ENCODE assay signal across 5 worm cellular contexts in the genomic region with DNA sequence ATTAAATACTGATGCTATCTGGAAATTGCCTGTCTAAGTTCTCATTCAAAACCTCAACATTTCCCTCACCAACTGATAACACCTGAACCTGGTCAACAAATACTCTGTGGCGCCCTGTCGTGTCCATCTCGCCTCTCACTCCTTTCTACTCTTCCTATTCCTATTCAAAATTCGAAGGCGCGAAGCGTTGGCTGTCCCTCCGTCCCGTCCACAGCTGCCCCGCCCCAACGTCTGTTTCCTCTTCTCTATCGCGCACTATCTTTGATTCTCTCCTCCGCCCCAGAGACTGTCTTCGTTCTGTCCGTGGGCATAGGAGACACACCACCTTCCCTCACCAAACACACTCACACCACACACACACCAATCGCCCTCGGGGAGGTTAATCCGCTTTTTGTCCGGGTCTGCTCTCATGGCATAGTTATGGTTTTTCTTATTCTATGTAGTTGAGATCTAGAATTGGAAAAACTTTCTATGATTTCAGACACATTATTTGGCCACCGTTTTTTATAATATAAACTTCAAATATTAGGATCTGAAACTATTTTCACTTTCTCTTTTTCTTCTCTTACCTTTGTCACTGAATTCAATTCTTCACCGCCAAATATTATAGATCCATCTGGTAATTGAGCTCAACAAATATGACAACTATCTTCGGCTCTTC.
TF ChIP-seq lines count a peak whose summit lies in the region.

A gene (plus strand): TSS at position 611 of the 661 bp plus-strand sequence.

TF ChIP-seq in whole organism, L1 larva, 84 proteins besides CTCF, POLR2A, EP300 and RAD21 (continued from another document):
- TF ChIP-seq lir-3 (tag; optimal IDR thresholded peaks at IDR 0.05; lab: Kevin White, UChicago; ENCODE audit: poor library complexity) (no peak), tlp-1 (tag; optimal IDR thresholded peaks at IDR 0.05; lab: Kevin White, UChicago) (no peak), nhr-85 (tag; lab: Kevin White, UChicago) (peak; percentile 70), swsn-7 (tag; optimal IDR thresholded peaks at IDR 0.05; lab: Kevin White, UChicago) (no peak), nhr-76 (tag; optimal IDR thresholded peaks at IDR 0.05; lab: Kevin White, UChicago) (no peak), elt-2 (tag; optimal IDR thresholded peaks at IDR 0.05; lab: Kevin White, UChicago) (peak; percentile 33)

TF ChIP-seq in whole organism, L3 larva, 47 proteins besides CTCF, POLR2A, EP300 and RAD21 (continued from another document):
- no peak for TF ChIP-seq ceh-16 (tag; optimal IDR thresholded peaks at IDR 0.05; lab: Kevin White, UChicago)
- TF ChIP-seq nhr-43 (tag; optimal IDR thresholded peaks at IDR 0.05; lab: Kevin White, UChicago; ENCODE audit: poor library complexity, severe bottlenecking) = no peak
- TF ChIP-seq fkh-10 (GFP tag; optimal IDR thresholded peaks at IDR 0.05; lab: Kevin White, UChicago) = no peak

TF ChIP-seq in whole organism, L4 larva, 104 proteins besides CTCF, POLR2A, EP300 and RAD21 (continued from another document):
- TF ChIP-seq mxl-3 (GFP tag; optimal IDR thresholded peaks at IDR 0.05; lab: Kevin White, UChicago) (no peak), mes-2 (tag; optimal IDR thresholded peaks at IDR 0.05; lab: Kevin White, UChicago; ENCODE audit: poor library complexity, severe bottlenecking) (no peak), mdl-1 (tag; optimal IDR thresholded peaks at IDR 0.05; lab: Kevin White, UChicago) (no peak), set-16 (GFP tag; IDR thresholded peaks at IDR 0.05; lab: Robert Waterston, UW) (0 out of 2 replicates have a peak, but pooled peaks have one; percentile 25), unc-62 (GFP tag; optimal IDR thresholded peaks at IDR 0.05 in 1 of 2; lab: Kevin White, UChicago) (peak in 1 of 2 experiments; percentile 27), unc-62 (tag; optimal IDR thresholded peaks at IDR 0.05; lab: Kevin White, UChicago) (no peak), aha-1 (tag; lab: Kevin White, UChicago) (no peak), php-3 (GFP tag; IDR thresholded peaks at IDR 0.05; lab: Robert Waterston, UW) (0 out of 2 replicates have a peak, but pooled peaks have one; percentile 23), R02D3.7 (tag; optimal IDR thresholded peaks at IDR 0.05; lab: Kevin White, UChicago) (no peak), fos-1 (tag; optimal IDR thresholded peaks at IDR 0.05; lab: Kevin White, UChicago) (no peak), fkh-10 (GFP tag; optimal IDR thresholded peaks at IDR 0.05; lab: Kevin White, UChicago) (no peak), nhr-28 (tag; optimal IDR thresholded peaks at IDR 0.05; lab: Kevin White, UChicago) (peak; percentile 20), egl-43 (GFP tag; IDR thresholded peaks at IDR 0.05; lab: Robert Waterston, UW) (no peak), unc-39 (tag; optimal IDR thresholded peaks at IDR 0.05; lab: Kevin White, UChicago) (no peak), cey-2 (tag; optimal IDR thresholded peaks at IDR 0.05; lab: Kevin White, UChicago; ENCODE audit: borderline replicate concordance, insufficient read depth) (no peak), rbr-2 (tag; optimal IDR thresholded peaks at IDR 0.05; lab: Kevin White, UChicago) (no peak), pqm-1 (tag; optimal IDR thresholded peaks at IDR 0.05; lab: Kevin White, UChicago) (peak; percentile 21), ceh-62 (tag; optimal IDR thresholded peaks at IDR 0.05; lab: Kevin White, UChicago) (no peak), daf-19 (GFP tag; conservative IDR thresholded peaks at IDR 0.05; lab: Robert Waterston, UW) (no peak), ztf-7 (tag; optimal IDR thresholded peaks at IDR 0.05; lab: Kevin White, UChicago) (no peak), zip-2 (tag; optimal IDR thresholded peaks at IDR 0.05; lab: Kevin White, UChicago) (no peak), nhr-10 (tag; optimal IDR thresholded peaks at IDR 0.05; lab: Kevin White, UChicago) (no peak), ceh-20 (GFP tag; IDR thresholded peaks at IDR 0.05; lab: Robert Waterston, UW) (no peak), daf-12 (tag; optimal IDR thresholded peaks at IDR 0.05; lab: Kevin White, UChicago) (no peak), nhr-237 (tag; optimal IDR thresholded peaks at IDR 0.05; lab: Kevin White, UChicago) (no peak), Y48G9A.11 (GFP tag; IDR thresholded peaks at IDR 0.05; lab: Robert Waterston, UW) (no peak), nhr-42 (GFP tag; IDR thresholded peaks at IDR 0.05; lab: Robert Waterston, UW) (no peak), mep-1 (tag; optimal IDR thresholded peaks at IDR 0.05; lab: Kevin White, UChicago) (no peak), ama-1 (optimal IDR thresholded peaks at IDR 0.05; lab: Kevin White, UChicago) (no peak), nhr-11 (tag; optimal IDR thresholded peaks at IDR 0.05; lab: Kevin White, UChicago) (no peak), saeg-2 (GFP tag; IDR thresholded peaks at IDR 0.05; lab: Robert Waterston, UW) (no peak), dmd-6 (GFP tag; IDR thresholded peaks at IDR 0.05; lab: Robert Waterston, UW) (no peak), gei-8 (GFP tag; optimal IDR thresholded peaks at IDR 0.05; lab: Kevin White, UChicago) (no peak), dve-1 (tag; optimal IDR thresholded peaks at IDR 0.05; lab: Kevin White, UChicago; ENCODE audit: insufficient read depth) (peak; percentile 42)

TF ChIP-seq in whole organism, early embryonic, 17 proteins besides CTCF, POLR2A, EP300 and RAD21 (continued from another document):
- no peak for TF ChIP-seq sea-1 (GFP tag; conservative IDR thresholded peaks at IDR 0.05; lab: Robert Waterston, UW)
- no peak for TF ChIP-seq B0310.2 (tag; optimal IDR thresholded peaks at IDR 0.05; lab: Kevin White, UChicago)

TF ChIP-seq in whole organism, mixed stage, embryonic, 35 proteins besides CTCF, POLR2A, EP300 and RAD21 (continued from another document):
- TF ChIP-seq nhr-76 (tag; optimal IDR thresholded peaks at IDR 0.05; lab: Kevin White, UChicago) = no peak
- TF ChIP-seq ceh-83 (GFP tag; optimal IDR thresholded peaks at IDR 0.05; lab: Kevin White, UChicago) = no peak
- no peak for TF ChIP-seq mab-5 (tag; optimal IDR thresholded peaks at IDR 0.05; lab: Kevin White, UChicago)
- no peak for TF ChIP-seq ces-1 (GFP tag; optimal IDR thresholded peaks at IDR 0.05; lab: Kevin White, UChicago)
- TF ChIP-seq lsy-2 (tag; optimal IDR thresholded peaks at IDR 0.05; lab: Kevin White, UChicago) = no peak
- TF ChIP-seq unc-62 (GFP tag; optimal IDR thresholded peaks at IDR 0.05; lab: Kevin White, UChicago) = no peak
- TF ChIP-seq snpc-4 (tag; optimal IDR thresholded peaks at IDR 0.05; lab: Kevin White, UChicago) = no peak
